Fruit fly (Drosophila melanogaster) whole organism, embryonic: ENCODE results near the gene PMP34.

ENCODE experiments used
- Atf-2 ChIP-seq: fragments of 200-800 bp; sonication (Bioruptor generic); optimal IDR thresholded peaks from 2 replicates; lab custom pipeline; 2016; ENCODE audit warnings: missing biosample characterization, missing genetic modification characterization
- BtbVII ChIP-seq: fragments of 200-800 bp; sonication (Bioruptor generic); optimal IDR thresholded peaks from 3 replicates; lab custom pipeline; 2017; ENCODE audit warnings: missing biosample characterization, mild to moderate bottlenecking, missing genetic modification characterization
- CG10147 ChIP-seq: fragments of 200-800 bp; sonication (Bioruptor generic); optimal IDR thresholded peaks from 2 replicates; lab custom pipeline; 2019; ENCODE audit warnings: missing biosample characterization, mild to moderate bottlenecking, missing genetic modification characterization, moderate library complexity
- CG12299 ChIP-seq: fragments of 200-800 bp; sonication (Bioruptor generic); optimal IDR thresholded peaks from 2 replicates; lab custom pipeline; 2018; ENCODE audit warnings: missing biosample characterization, mild to moderate bottlenecking, missing genetic modification characterization
- CG15269 ChIP-seq: fragments of 200-800 bp; sonication (Bioruptor generic); optimal IDR thresholded peaks from 2 replicates; lab custom pipeline; 2018; ENCODE audit warnings: missing biosample characterization, mild to moderate bottlenecking, missing genetic modification characterization, moderate library complexity
- CG15479 ChIP-seq: fragments of 200-800 bp; sonication (Bioruptor generic); optimal IDR thresholded peaks from 3 replicates; lab custom pipeline; 2019; ENCODE audit warnings: missing biosample characterization, mild to moderate bottlenecking, missing genetic modification characterization, moderate library complexity
- CG16863 ChIP-seq: fragments of 200-800 bp; sonication (Bioruptor generic); optimal IDR thresholded peaks from 3 replicates; lab custom pipeline; 2016; ENCODE audit warnings: missing biosample characterization, missing genetic modification characterization
- CG17912 ChIP-seq: fragments of 200-800 bp; sonication (Bioruptor generic); optimal IDR thresholded peaks from 2 replicates; lab custom pipeline; 2018; ENCODE audit warnings: missing biosample characterization, mild to moderate bottlenecking, missing genetic modification characterization
- CG1832 ChIP-seq: fragments of 200-800 bp; sonication (Bioruptor generic); optimal IDR thresholded peaks from 2 replicates; lab custom pipeline; 2017; ENCODE audit warnings: missing biosample characterization, mild to moderate bottlenecking, missing genetic modification characterization, inconsistent platforms
- CG18476 ChIP-seq: fragments of 200-800 bp; sonication (Bioruptor generic); optimal IDR thresholded peaks from 2 replicates; lab custom pipeline; 2016; ENCODE audit warnings: missing biosample characterization, mild to moderate bottlenecking, missing genetic modification characterization
- CG18599 ChIP-seq: fragments of 200-800 bp; sonication (Bioruptor generic); optimal IDR thresholded peaks from 3 replicates; lab custom pipeline; 2017; ENCODE audit warnings: missing biosample characterization, missing genetic modification characterization, mild to moderate bottlenecking, moderate library complexity, missing genetic modification reagents
- CG18619 ChIP-seq: fragments of 200-800 bp; sonication (Bioruptor generic); optimal IDR thresholded peaks from 3 replicates; lab custom pipeline; 2017; ENCODE audit warnings: missing biosample characterization, mild to moderate bottlenecking, missing genetic modification characterization
- CG4328 ChIP-seq: fragments of 200-800 bp; sonication (Bioruptor generic); optimal IDR thresholded peaks from 3 replicates; lab custom pipeline; 2017; ENCODE audit warnings: missing biosample characterization, missing genetic modification reagents, missing genetic modification characterization
- CG4854 ChIP-seq: fragments of 200-800 bp; sonication (Bioruptor generic); optimal IDR thresholded peaks from 2 replicates; lab custom pipeline; 2016; ENCODE audit warnings: missing biosample characterization, missing genetic modification characterization, inconsistent platforms
- CG5180 ChIP-seq: fragments of 200-800 bp; sonication (Bioruptor generic); optimal IDR thresholded peaks from 3 replicates; lab custom pipeline; 2017; ENCODE audit warnings: missing biosample characterization, missing genetic modification characterization, mild to moderate bottlenecking, moderate library complexity, missing genetic modification reagents
- CG6654 ChIP-seq: fragments of 200-800 bp; sonication (Bioruptor generic); optimal IDR thresholded peaks from 2 replicates; lab custom pipeline; 2017; ENCODE audit warnings: missing biosample characterization, mild to moderate bottlenecking, missing genetic modification characterization
- CG7786 ChIP-seq: fragments of 200-800 bp; sonication (Bioruptor generic); optimal IDR thresholded peaks from 2 replicates; lab custom pipeline; 2016; ENCODE audit warnings: missing biosample characterization, missing genetic modification characterization
- CG8089 ChIP-seq: fragments of 200-800 bp; sonication (Bioruptor generic); optimal IDR thresholded peaks from 3 replicates; lab custom pipeline; 2016; ENCODE audit warnings: missing biosample characterization, missing genetic modification characterization
- CG8281 ChIP-seq: fragments of 200-800 bp; sonication (Bioruptor generic); optimal IDR thresholded peaks from 2 replicates; lab custom pipeline; 2018; ENCODE audit warnings: missing biosample characterization, mild to moderate bottlenecking, missing genetic modification characterization, moderate library complexity
- CG9215 ChIP-seq: fragments of 200-800 bp; sonication (Bioruptor generic); IDR thresholded peaks from 2 replicates; pipeline ENCODE4 v1.3.6; 2022; ENCODE audit warnings: missing biosample characterization, missing genetic modification characterization
- Chrac-16 ChIP-seq: fragments of 200-800 bp; sonication (Bioruptor generic); optimal IDR thresholded peaks from 3 replicates; lab custom pipeline; 2016; ENCODE audit warnings: missing biosample characterization, missing genetic modification characterization
- CkIIα-i1 ChIP-seq: fragments of 200-800 bp; sonication (Bioruptor generic); IDR thresholded peaks from 2 replicates; pipeline ENCODE4 v1.3.6; 2022; ENCODE audit warnings: missing biosample characterization, missing genetic modification characterization
- D19B ChIP-seq: fragments of 200-800 bp; sonication (Bioruptor generic); optimal IDR thresholded peaks from 2 replicates; lab custom pipeline; 2017; ENCODE audit warnings: missing biosample characterization, mild to moderate bottlenecking, missing genetic modification characterization
- Dek ChIP-seq: fragments of 200-800 bp; sonication (Bioruptor generic); optimal IDR thresholded peaks from 3 replicates; lab custom pipeline; 2019; ENCODE audit warnings: missing biosample characterization, mild to moderate bottlenecking, missing genetic modification characterization, moderate library complexity
- ERR ChIP-seq: fragments of 200-800 bp; sonication (Bioruptor generic); optimal IDR thresholded peaks from 2 replicates; lab custom pipeline; 2016; ENCODE audit warnings: missing biosample characterization, missing genetic modification characterization
- HLH54F ChIP-seq: fragments of 200-800 bp; sonication (Bioruptor generic); optimal IDR thresholded peaks from 3 replicates; lab custom pipeline; 2016; ENCODE audit warnings: missing biosample characterization, missing genetic modification characterization
- Hr39 ChIP-seq: fragments of >200 bp; optimal IDR thresholded peaks from 2 replicates; lab custom pipeline; 2017
- Jarid2 ChIP-seq: fragments of 200-800 bp; sonication (Bioruptor generic); optimal IDR thresholded peaks from 3 replicates; lab custom pipeline; 2017; ENCODE audit warnings: mild to moderate bottlenecking, missing biosample characterization, missing genetic modification reagents, missing genetic modification characterization
- Mrtf ChIP-seq: fragments of 200-800 bp; sonication (Bioruptor generic); IDR thresholded peaks from 3 replicates; pipeline ENCODE4 v1.3.6; 2022; ENCODE audit warnings: missing biosample characterization, missing genetic modification characterization
- NK7.1 ChIP-seq: fragments of 200-800 bp; sonication (Bioruptor generic); optimal IDR thresholded peaks from 3 replicates; lab custom pipeline; 2016; ENCODE audit warnings: missing biosample characterization, missing genetic modification characterization
- Ptx1 ChIP-seq: fragments of 200-800 bp; sonication (Bioruptor generic); IDR thresholded peaks from 2 replicates; pipeline ENCODE4 v1.3.6; 2022; ENCODE audit warnings: missing biosample characterization, missing genetic modification characterization
- Ravus ChIP-seq: fragments of 200-800 bp; sonication (Bioruptor generic); IDR thresholded peaks from 2 replicates; pipeline ENCODE4 v1.3.6; 2022; ENCODE audit warnings: missing biosample characterization, missing genetic modification characterization
- Stat92E ChIP-seq, 3 experiments: fragments of >200 bp in 2 of 3; fragments of 200-800 bp in 1 of 3; sonication (Bioruptor generic) in 1 of 3; optimal IDR thresholded peaks; 2 replicates each; lab custom pipeline; 2017 to 2019; ENCODE audit warnings: missing biosample characterization in 3 of 3, missing genetic modification characterization in 3 of 3, mild to moderate bottlenecking in 1 of 3, moderate library complexity in 1 of 3
- Usf ChIP-seq: fragments of 200-800 bp; sonication (Bioruptor generic); optimal IDR thresholded peaks from 2 replicates; lab custom pipeline; 2017; ENCODE audit warnings: missing genotype, missing biosample characterization, missing genetic modification characterization
- chinmo ChIP-seq: fragments of 200-800 bp; sonication (Bioruptor generic); IDR thresholded peaks from 4 replicates; pipeline ENCODE4 v1.3.6; 2022; ENCODE audit warnings: missing biosample characterization, missing genetic modification characterization; ENCODE audit not compliant: partially characterized antibody
- dimm ChIP-seq: fragments of 200-800 bp; sonication (Bioruptor generic); IDR thresholded peaks from 2 replicates; pipeline ENCODE4 v1.3.6; 2022; ENCODE audit warnings: missing biosample characterization, missing genetic modification characterization
- disco-r ChIP-seq: fragments of 200-800 bp; sonication (Bioruptor generic); optimal IDR thresholded peaks from 2 replicates; lab custom pipeline; 2016; ENCODE audit warnings: missing biosample characterization, missing genetic modification characterization
- dpn ChIP-seq, 2 experiments: fragments of 200-800 bp; sonication (Bioruptor generic); optimal IDR thresholded peaks; 3 replicates each; lab custom pipeline; 2016; ENCODE audit warnings: missing biosample characterization in 2 of 2, missing genetic modification characterization in 2 of 2
- en ChIP-seq: fragments of 200-800 bp; sonication (Bioruptor generic); optimal IDR thresholded peaks from 2 replicates; lab custom pipeline; 2016; ENCODE audit warnings: missing biosample characterization, missing genetic modification characterization
- eyg ChIP-seq: fragments of 200-800 bp; sonication (Bioruptor generic); optimal IDR thresholded peaks from 3 replicates; lab custom pipeline; 2016; ENCODE audit warnings: missing biosample characterization, missing genetic modification characterization
- fd96Cb ChIP-seq: fragments of 200-800 bp; sonication (Bioruptor generic); optimal IDR thresholded peaks from 2 replicates; lab custom pipeline; 2018; ENCODE audit warnings: missing biosample characterization, mild to moderate bottlenecking, missing genetic modification characterization, moderate library complexity
- gt ChIP-seq: fragments of 200-800 bp; sonication (Bioruptor generic); IDR thresholded peaks from 2 replicates; pipeline ENCODE4 v1.3.6; 2022; ENCODE audit warnings: missing biosample characterization, missing genetic modification characterization
- jumu ChIP-seq: fragments of 200-800 bp; sonication (Bioruptor generic); optimal IDR thresholded peaks from 3 replicates; lab custom pipeline; 2016; ENCODE audit warnings: missing biosample characterization, missing genetic modification characterization
- mirr ChIP-seq: fragments of 200-800 bp; sonication (Bioruptor generic); optimal IDR thresholded peaks from 3 replicates; lab custom pipeline; 2018; ENCODE audit warnings: missing biosample characterization, mild to moderate bottlenecking, missing genetic modification characterization
- nom ChIP-seq: fragments of 200-800 bp; sonication (Bioruptor generic); optimal IDR thresholded peaks from 2 replicates; lab custom pipeline; 2017; ENCODE audit warnings: missing biosample characterization, missing genetic modification characterization, mild to moderate bottlenecking, moderate library complexity, missing genetic modification reagents
- oc ChIP-seq: fragments of 200-800 bp; sonication (Bioruptor generic); optimal IDR thresholded peaks from 2 replicates; lab custom pipeline; 2018; ENCODE audit warnings: missing biosample characterization, mild to moderate bottlenecking, missing genetic modification characterization, moderate library complexity
- run ChIP-seq: fragments of 200-800 bp; sonication (Bioruptor generic); optimal IDR thresholded peaks from 3 replicates; lab custom pipeline; 2018; ENCODE audit warnings: missing biosample characterization, mild to moderate bottlenecking, missing genetic modification characterization
- scrt ChIP-seq: fragments of 200-800 bp; sonication (Bioruptor generic); optimal IDR thresholded peaks from 2 replicates; lab custom pipeline; 2018; ENCODE audit warnings: missing biosample characterization, mild to moderate bottlenecking, missing genetic modification characterization, moderate library complexity
- stc ChIP-seq: fragments of 200-800 bp; sonication (Bioruptor generic); IDR thresholded peaks from 2 replicates; pipeline ENCODE4 v1.3.6; 2022; ENCODE audit warnings: missing biosample characterization, missing genetic modification characterization
- tna ChIP-seq: fragments of 200-800 bp; sonication (Bioruptor generic); IDR thresholded peaks from 2 replicates; pipeline ENCODE4 v1.3.6; 2022; ENCODE audit warnings: missing biosample characterization, missing genetic modification characterization; ENCODE audit not compliant: partially characterized antibody
- vvl ChIP-seq: fragments of 200-800 bp; sonication (Bioruptor generic); IDR thresholded peaks from 2 replicates; pipeline ENCODE4 v1.3.6; 2022; ENCODE audit warnings: missing biosample characterization, missing genetic modification characterization

The PMP34 gene

DNA sequence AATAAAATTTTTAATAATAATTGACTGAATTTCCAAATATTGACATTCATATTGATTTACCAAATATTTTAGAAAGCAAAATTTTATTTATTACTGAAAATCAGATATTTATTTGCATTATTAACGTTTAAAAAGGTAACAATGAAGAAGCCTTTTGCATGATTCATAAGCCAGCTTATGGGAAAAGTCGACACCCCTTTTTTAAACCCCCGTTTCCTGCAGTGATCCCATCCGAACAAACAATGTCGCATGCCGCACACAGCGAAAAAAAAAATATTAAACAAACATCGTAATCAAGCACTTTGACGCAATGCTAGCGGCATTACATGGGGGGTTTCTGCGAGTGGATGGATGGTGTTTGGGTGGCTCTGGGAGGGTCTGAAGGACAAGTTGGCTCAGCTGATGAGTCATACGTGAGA, 35.1 kb downstream of the PMP34 start (continued):
- no peak for TF ChIP-seq fd96Cb (tag; lab: Kevin White, UChicago)
- TF ChIP-seq tna (GFP tag; lab: Robert Waterston, UW) = no peak
- no peak for TF ChIP-seq nom (GFP tag; lab: Kevin White, UChicago)
- TF ChIP-seq Ravus (GFP tag; lab: Robert Waterston, UW) = no peak
- no peak for TF ChIP-seq Jarid2 (GFP tag; lab: Kevin White, UChicago)
- no peak for TF ChIP-seq CG12299 (tag; lab: Kevin White, UChicago)
- no peak for TF ChIP-seq gt (GFP tag; lab: Robert Waterston, UW)
- TF ChIP-seq CG9215 = no peak
- peak; percentile 24 for TF ChIP-seq CG16863 (GFP tag; lab: Kevin White, UChicago)
- peak; percentile 57 for TF ChIP-seq mirr
- TF ChIP-seq D19B (GFP tag; lab: Kevin White, UChicago) = peak; percentile 23
- TF ChIP-seq CG6654 (GFP tag; lab: Kevin White, UChicago) = no peak
- no peak for TF ChIP-seq disco-r (GFP tag; lab: Kevin White, UChicago)
- peak; percentile 63 for TF ChIP-seq Ptx1
- peak; percentile 53 for TF ChIP-seq jumu (GFP tag; lab: Kevin White, UChicago)
- TF ChIP-seq CG4328 (GFP tag; lab: Kevin White, UChicago) = no peak
- no peak for TF ChIP-seq CG17912 (GFP tag; lab: Kevin White, UChicago)
- TF ChIP-seq dimm (GFP tag; lab: Robert Waterston, UW) = no peak
- no peak for TF ChIP-seq vvl (GFP tag; lab: Robert Waterston, UW)
- TF ChIP-seq dpn (GFP tag; optimal IDR thresholded peaks at IDR 0.05; lab: Kevin White, UChicago) = no peak
- no peak for TF ChIP-seq NK7.1 (GFP tag; lab: Kevin White, UChicago)
- TF ChIP-seq ERR = no peak
- no peak for TF ChIP-seq stc (GFP tag; lab: Robert Waterston, UW)
- peak; percentile 59 for TF ChIP-seq oc (tag; lab: Kevin White, UChicago)
- TF ChIP-seq run = no peak
- no peak for TF ChIP-seq Hr39
- no peak for TF ChIP-seq CG15479 (GFP tag; lab: Kevin White, UChicago)
- TF ChIP-seq CG7786 (GFP tag; lab: Kevin White, UChicago) = peak; percentile 44
- TF ChIP-seq scrt (GFP tag; lab: Kevin White, UChicago) = peak; percentile 39
- TF ChIP-seq HLH54F (GFP tag; lab: Kevin White, UChicago) = no peak
- no peak for TF ChIP-seq CG8089 (GFP tag; lab: Kevin White, UChicago)
- TF ChIP-seq Stat92E (GFP tag; optimal IDR thresholded peaks at IDR 0.05; lab: Kevin White, UChicago) = no peak
- no peak for TF ChIP-seq Chrac-16 (GFP tag; lab: Kevin White, UChicago)
- TF ChIP-seq CG15269 (tag; lab: Kevin White, UChicago) = peak; percentile 29
- TF ChIP-seq chinmo (GFP tag; lab: Robert Waterston, UW) = no peak
- peak; percentile 10 for TF ChIP-seq Dek (tag; lab: Kevin White, UChicago)
- TF ChIP-seq CkIIα-i1 (GFP tag; lab: Robert Waterston, UW) = no peak
- TF ChIP-seq Atf-2 = no peak
- TF ChIP-seq CG18599 (GFP tag; lab: Kevin White, UChicago) = peak; percentile 65
- peak; percentile 46 for TF ChIP-seq CG10147 (GFP tag; lab: Kevin White, UChicago)
- no peak for TF ChIP-seq CG8281 (tag; lab: Kevin White, UChicago)
- TF ChIP-seq Mrtf (GFP tag; lab: Robert Waterston, UW) = 0 out of 3 replicates have a peak, but pooled peaks have one; percentile 20
- no peak for TF ChIP-seq Usf (GFP tag; lab: Kevin White, UChicago)
- peak; percentile 11 for TF ChIP-seq BtbVII (GFP tag; lab: Kevin White, UChicago)
- no peak for TF ChIP-seq en (GFP tag; lab: Kevin White, UChicago)
- TF ChIP-seq CG18619 (GFP tag; lab: Kevin White, UChicago) = peak; percentile 25
- no peak for TF ChIP-seq CG4854 (GFP tag; lab: Kevin White, UChicago)
- TF ChIP-seq CG1832 = no peak
- no peak for TF ChIP-seq eyg (GFP tag; lab: Kevin White, UChicago)
- TF ChIP-seq CG5180 (GFP tag; lab: Kevin White, UChicago) = peak; percentile 29
- TF ChIP-seq CG18476 = no peak
